Fruit fly (Drosophila melanogaster) whole organism, embryonic: Measurements from ENCODE around the gene CG31174.

ENCODE experiments used
- Antp ChIP-seq: fragments of 200-800 bp; sonication (Bioruptor generic); optimal IDR thresholded peaks from 3 replicates; lab custom pipeline; 2016; ENCODE audit warnings: missing biosample characterization, missing genetic modification characterization
- CG10543 ChIP-seq: fragments of 200-800 bp; sonication (Bioruptor generic); optimal IDR thresholded peaks from 3 replicates; lab custom pipeline; 2017; ENCODE audit warnings: missing biosample characterization, mild to moderate bottlenecking, missing genetic modification characterization, moderate library complexity
- CG10654 ChIP-seq: fragments of 200-800 bp; sonication (Bioruptor generic); optimal IDR thresholded peaks from 2 replicates; lab custom pipeline; 2016; ENCODE audit warnings: missing biosample characterization, missing genetic modification characterization
- CG1233 ChIP-seq: fragments of 200-800 bp; sonication (Bioruptor generic); optimal IDR thresholded peaks from 4 replicates; lab custom pipeline; 2018; ENCODE audit warnings: missing biosample characterization, mild to moderate bottlenecking, missing genetic modification characterization
- CG14441 ChIP-seq: fragments of 200-800 bp; sonication (Bioruptor generic); IDR thresholded peaks from 2 replicates; pipeline ENCODE4 v1.3.6; 2022; ENCODE audit warnings: missing biosample characterization, missing genetic modification characterization
- CG15011 ChIP-seq: fragments of 200-800 bp; sonication (Bioruptor generic); optimal IDR thresholded peaks from 3 replicates; lab custom pipeline; 2018; ENCODE audit warnings: missing biosample characterization, mild to moderate bottlenecking, missing genetic modification characterization
- CG15696 ChIP-seq: fragments of 200-800 bp; sonication (Bioruptor generic); optimal IDR thresholded peaks from 2 replicates; lab custom pipeline; 2019; ENCODE audit warnings: missing biosample characterization, mild to moderate bottlenecking, missing genetic modification characterization, moderate library complexity
- CG17385 ChIP-seq: fragments of 200-800 bp; sonication (Bioruptor generic); optimal IDR thresholded peaks from 3 replicates; lab custom pipeline; 2018; ENCODE audit warnings: missing biosample characterization, mild to moderate bottlenecking, missing genetic modification characterization
- CG17568 ChIP-seq: fragments of 200-800 bp; sonication (Bioruptor generic); optimal IDR thresholded peaks from 2 replicates; lab custom pipeline; 2018; ENCODE audit warnings: missing biosample characterization, mild to moderate bottlenecking, missing genetic modification characterization, moderate library complexity
- CG17912 ChIP-seq: fragments of 200-800 bp; sonication (Bioruptor generic); optimal IDR thresholded peaks from 2 replicates; lab custom pipeline; 2018; ENCODE audit warnings: missing biosample characterization, mild to moderate bottlenecking, missing genetic modification characterization
- CG18262 ChIP-seq: fragments of 200-800 bp; optimal IDR thresholded peaks from 3 replicates; lab custom pipeline; 2019; ENCODE audit warnings: missing biosample characterization, mild to moderate bottlenecking, missing genetic modification characterization, moderate library complexity
- CG18764 ChIP-seq: fragments of 200-800 bp; sonication (Bioruptor generic); optimal IDR thresholded peaks from 3 replicates; lab custom pipeline; 2016; ENCODE audit warnings: missing biosample characterization, missing genetic modification characterization
- CG2199 ChIP-seq: fragments of 200-800 bp; sonication (Bioruptor generic); IDR thresholded peaks from 3 replicates; pipeline ENCODE4 v1.3.6; 2022; ENCODE audit warnings: missing biosample characterization, missing genetic modification characterization
- CG31441 ChIP-seq: fragments of 200-800 bp; sonication (Bioruptor generic); IDR thresholded peaks from 2 replicates; pipeline ENCODE4 v1.3.6; 2022; ENCODE audit warnings: missing biosample characterization, missing genetic modification characterization
- CG3163 ChIP-seq: fragments of 200-800 bp; sonication (Bioruptor generic); optimal IDR thresholded peaks from 3 replicates; lab custom pipeline; 2016; ENCODE audit warnings: missing biosample characterization, missing genetic modification characterization
- CG3847 ChIP-seq: fragments of 200-800 bp; sonication (Bioruptor generic); IDR thresholded peaks from 2 replicates; pipeline ENCODE4 v1.3.6; 2022; ENCODE audit warnings: missing biosample characterization, missing genetic modification characterization
- CG4404 ChIP-seq: fragments of 200-800 bp; sonication (Bioruptor generic); IDR thresholded peaks from 2 replicates; pipeline ENCODE4 v1.3.6; 2022; ENCODE audit warnings: missing biosample characterization, missing genetic modification characterization
- CG6272 ChIP-seq: fragments of 200-800 bp; sonication (Bioruptor generic); IDR thresholded peaks from 2 replicates; pipeline ENCODE4 v1.3.6; 2022; ENCODE audit warnings: missing biosample characterization, missing genetic modification characterization
- CG6689 ChIP-seq: fragments of 200-800 bp; sonication (Bioruptor generic); IDR thresholded peaks from 2 replicates; pipeline ENCODE4 v1.3.6; 2022; ENCODE audit warnings: missing biosample characterization, missing genetic modification characterization
- CG7745 ChIP-seq: fragments of 200-800 bp; sonication (Bioruptor generic); optimal IDR thresholded peaks from 2 replicates; lab custom pipeline; 2018; ENCODE audit warnings: missing biosample characterization, mild to moderate bottlenecking, missing genetic modification characterization, moderate library complexity
- CG7786 ChIP-seq: fragments of 200-800 bp; sonication (Bioruptor generic); optimal IDR thresholded peaks from 2 replicates; lab custom pipeline; 2016; ENCODE audit warnings: missing biosample characterization, missing genetic modification characterization
- CG8765 ChIP-seq: fragments of 200-800 bp; sonication (Bioruptor generic); IDR thresholded peaks from 2 replicates; pipeline ENCODE4 v1.3.6; 2022; ENCODE audit warnings: missing biosample characterization, missing genetic modification characterization
- CG9727 ChIP-seq: fragments of 200-800 bp; sonication (Bioruptor generic); optimal IDR thresholded peaks from 3 replicates; lab custom pipeline; 2017; ENCODE audit warnings: missing biosample characterization, mild to moderate bottlenecking, missing genetic modification characterization
- CG9797 ChIP-seq: fragments of 200-800 bp; sonication (Bioruptor generic); optimal IDR thresholded peaks from 3 replicates; lab custom pipeline; 2018; ENCODE audit warnings: missing biosample characterization, mild to moderate bottlenecking, missing genetic modification characterization
- CG9817 ChIP-seq: fragments of 200-800 bp; sonication (Bioruptor generic); optimal IDR thresholded peaks from 2 replicates; lab custom pipeline; 2018; ENCODE audit warnings: missing biosample characterization, mild to moderate bottlenecking, missing genetic modification characterization, moderate library complexity
- NC2β ChIP-seq: fragments of 200-800 bp; sonication (Bioruptor generic); optimal IDR thresholded peaks from 2 replicates; lab custom pipeline; 2016; ENCODE audit warnings: missing biosample characterization, missing genetic modification characterization
- Opbp ChIP-seq: fragments of 200-800 bp; sonication (Bioruptor generic); IDR thresholded peaks from 3 replicates; pipeline ENCODE4 v1.3.6; 2022; ENCODE audit warnings: missing biosample characterization, missing genetic modification characterization; ENCODE audit not compliant: partially characterized antibody
- Optix ChIP-seq: fragments of 200-800 bp; sonication (Bioruptor generic); IDR thresholded peaks from 3 replicates; pipeline ENCODE4 v1.3.6; 2022; ENCODE audit warnings: missing biosample characterization, missing genetic modification characterization
- Xrp1 ChIP-seq: fragments of 200-800 bp; sonication (Bioruptor generic); IDR thresholded peaks from 2 replicates; pipeline ENCODE4 v1.3.6; 2022; ENCODE audit warnings: missing biosample characterization, missing genetic modification characterization
- bsh ChIP-seq, 2 experiments: fragments of 200-800 bp; sonication (Bioruptor generic); optimal IDR thresholded peaks; 2 replicates each; lab custom pipeline; 2017 to 2018; ENCODE audit warnings: mild to moderate bottlenecking in 2 of 2, missing biosample characterization in 2 of 2, missing genetic modification characterization in 2 of 2, moderate library complexity in 1 of 2
- caup ChIP-seq: fragments of 200-800 bp; sonication (Bioruptor generic); optimal IDR thresholded peaks from 3 replicates; lab custom pipeline; 2017; ENCODE audit warnings: missing biosample characterization, mild to moderate bottlenecking, missing genetic modification characterization, moderate library complexity; ENCODE audit not compliant: severe bottlenecking
- chif ChIP-seq, 2 experiments: fragments of 200-800 bp; sonication (Bioruptor generic); optimal IDR thresholded peaks; 3 replicates each; lab custom pipeline; 2016; ENCODE audit warnings: missing biosample characterization in 2 of 2, missing genetic modification characterization in 2 of 2
- dmrt11E ChIP-seq: fragments of 200-800 bp; sonication (Bioruptor generic); optimal IDR thresholded peaks from 3 replicates; lab custom pipeline; 2018; ENCODE audit warnings: missing biosample characterization, mild to moderate bottlenecking, missing genetic modification characterization, moderate library complexity
- eyg ChIP-seq: fragments of 200-800 bp; sonication (Bioruptor generic); optimal IDR thresholded peaks from 3 replicates; lab custom pipeline; 2016; ENCODE audit warnings: missing biosample characterization, missing genetic modification characterization
- fd64A ChIP-seq: fragments of 200-800 bp; sonication (Bioruptor generic); optimal IDR thresholded peaks from 3 replicates; lab custom pipeline; 2018; ENCODE audit warnings: missing biosample characterization, mild to moderate bottlenecking, missing genetic modification characterization
- fru ChIP-seq: fragments of >200 bp; optimal IDR thresholded peaks from 2 replicates; lab custom pipeline; 2017
- jumu ChIP-seq: fragments of 200-800 bp; sonication (Bioruptor generic); optimal IDR thresholded peaks from 3 replicates; lab custom pipeline; 2016; ENCODE audit warnings: missing biosample characterization, missing genetic modification characterization
- kah ChIP-seq: fragments of 200-800 bp; sonication (Bioruptor generic); optimal IDR thresholded peaks from 2 replicates; lab custom pipeline; 2018; ENCODE audit warnings: missing biosample characterization, mild to moderate bottlenecking, missing genetic modification characterization
- lov ChIP-seq, 2 experiments: fragments of 200-800 bp in 1 of 2; fragments of >200 bp in 1 of 2; sonication (Bioruptor generic) in 1 of 2; IDR thresholded peaks in 1 of 2; optimal IDR thresholded peaks in 1 of 2; 2 replicates in 1 of 2; 3 replicates in 1 of 2; pipeline versions ENCODE4 v1.3.6 to Lab custom; 2017 to 2022; ENCODE audit warnings: missing biosample characterization in 1 of 2, missing genetic modification characterization in 1 of 2
- phol ChIP-seq: fragments of 200-800 bp; sonication (Bioruptor generic); optimal IDR thresholded peaks from 3 replicates; lab custom pipeline; 2018; ENCODE audit warnings: missing biosample characterization, mild to moderate bottlenecking, missing genetic modification characterization, moderate library complexity
- rib ChIP-seq: fragments of 200-800 bp; sonication (Bioruptor generic); IDR thresholded peaks from 2 replicates; pipeline ENCODE4 v1.3.6; 2022; ENCODE audit warnings: missing biosample characterization, missing genetic modification characterization
- run ChIP-seq: fragments of 200-800 bp; sonication (Bioruptor generic); optimal IDR thresholded peaks from 3 replicates; lab custom pipeline; 2018; ENCODE audit warnings: missing biosample characterization, mild to moderate bottlenecking, missing genetic modification characterization
- sens ChIP-seq: fragments of 200-800 bp; sonication (Bioruptor generic); peaks from one replicate; lab custom pipeline; 2016; ENCODE audit warnings: missing biosample characterization, missing genetic modification characterization
- sna ChIP-seq: fragments of 200-800 bp; sonication (Bioruptor generic); IDR thresholded peaks from 2 replicates; pipeline ENCODE4 v1.3.6; 2022; ENCODE audit warnings: missing biosample characterization, missing genetic modification characterization; ENCODE audit not compliant: partially characterized antibody
- tap ChIP-seq: fragments of 200-800 bp; optimal IDR thresholded peaks from 3 replicates; lab custom pipeline; 2019; ENCODE audit warnings: missing biosample characterization, mild to moderate bottlenecking, missing genetic modification characterization, moderate library complexity
- wdn ChIP-seq: fragments of 200-800 bp; sonication (Bioruptor generic); IDR thresholded peaks from 2 replicates; pipeline ENCODE4 v1.3.6; 2022; ENCODE audit warnings: missing biosample characterization, missing genetic modification characterization
- wor ChIP-seq: fragments of 200-800 bp; sonication (Bioruptor generic); IDR thresholded peaks from 2 replicates; pipeline ENCODE4 v1.3.6; 2022; ENCODE audit warnings: missing biosample characterization, missing genetic modification characterization
- yki ChIP-seq: fragments of >200 bp; optimal IDR thresholded peaks from 3 replicates; lab custom pipeline; 2018
- zen ChIP-seq: fragments of 200-800 bp; sonication (Bioruptor generic); optimal IDR thresholded peaks from 3 replicates; lab custom pipeline; 2018; ENCODE audit warnings: missing biosample characterization, mild to moderate bottlenecking, missing genetic modification characterization, moderate library complexity
- zf30C ChIP-seq: fragments of 200-800 bp; sonication (Bioruptor generic); optimal IDR thresholded peaks from 3 replicates; lab custom pipeline; 2018; ENCODE audit warnings: missing biosample characterization, mild to moderate bottlenecking, missing genetic modification characterization
- zfh1 ChIP-seq: fragments of 200-800 bp; sonication (Bioruptor generic); IDR thresholded peaks from 3 replicates; pipeline ENCODE4 v1.3.6; 2022; ENCODE audit warnings: missing biosample characterization, missing genetic modification characterization

Gene CG31174

DNA sequence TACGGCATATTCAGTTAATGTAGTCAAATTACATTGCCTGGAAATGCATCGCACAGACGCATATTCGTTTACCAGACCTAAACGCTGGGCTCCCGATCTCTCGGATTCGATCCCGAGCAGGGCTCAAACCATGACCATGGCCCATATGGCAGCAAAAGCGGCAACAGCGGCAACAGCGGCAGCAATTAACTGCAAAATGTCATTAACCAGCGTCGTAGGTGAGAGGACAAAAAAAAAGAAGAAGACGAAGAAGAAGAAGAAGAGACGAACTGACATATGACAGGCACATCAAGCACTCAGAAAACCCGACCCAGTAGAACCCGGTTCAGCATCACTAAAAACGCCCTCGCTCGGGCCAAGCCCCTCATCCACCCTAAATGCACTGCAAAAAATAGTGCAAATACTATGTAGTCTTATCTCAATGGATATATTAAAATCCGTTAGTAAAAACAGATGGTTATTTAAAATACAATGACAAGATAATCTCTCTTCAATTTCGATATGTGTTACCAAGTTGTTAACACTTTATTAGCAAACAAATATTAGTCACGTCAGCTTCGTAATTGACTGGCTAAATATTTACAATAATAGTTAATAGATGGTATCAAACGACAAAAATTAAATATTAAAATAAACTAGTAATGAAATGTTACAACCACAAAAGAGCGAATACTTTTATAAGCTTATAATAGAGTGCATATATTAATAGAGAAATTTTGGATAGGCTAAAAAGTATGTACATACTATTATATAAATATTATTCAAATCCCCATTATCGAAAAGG is 43.3 kb downstream of the CG31174 start (continued):
- TF ChIP-seq caup (GFP tag; lab: Kevin White, UChicago), result no peak
- TF ChIP-seq run (tag; lab: Kevin White, UChicago), result no peak
- 0 out of 2 replicates have a peak, but pooled peaks have one; percentile 17 for TF ChIP-seq CG31441 (GFP tag; lab: Robert Waterston, UW)
- TF ChIP-seq phol, result peak; percentile 6
- TF ChIP-seq tap (tag; lab: Kevin White, UChicago), result no peak
- TF ChIP-seq Opbp, result no peak
- no peak for TF ChIP-seq wor (GFP tag; lab: Robert Waterston, UW)
- TF ChIP-seq fd64A, result no peak
- TF ChIP-seq CG6272 (GFP tag; lab: Robert Waterston, UW), result no peak
- TF ChIP-seq zf30C (GFP tag; lab: Kevin White, UChicago), result peak; percentile 27
- TF ChIP-seq jumu (GFP tag; lab: Kevin White, UChicago), result no peak
- no peak for TF ChIP-seq eyg (GFP tag; lab: Kevin White, UChicago)
- TF ChIP-seq CG2199, result no peak
- no peak for TF ChIP-seq CG17912
- peak; percentile 32 for TF ChIP-seq CG18262
- 0 out of 2 replicates have a peak, but pooled peaks have one; percentile 6 for TF ChIP-seq CG6689 (GFP tag; lab: Robert Waterston, UW)
- TF ChIP-seq lov (optimal IDR thresholded peaks at IDR 0.05; lab: Kevin White, UChicago), result no peak
- TF ChIP-seq lov (GFP tag; IDR thresholded peaks at IDR 0.05; lab: Robert Waterston, UW), result 0 out of 3 replicates have a peak, but pooled peaks have one; percentile 44
- peak; percentile 59 for TF ChIP-seq dmrt11E (tag; lab: Kevin White, UChicago)
- TF ChIP-seq rib (GFP tag; lab: Robert Waterston, UW), result no peak
- no peak for TF ChIP-seq NC2β (GFP tag; lab: Kevin White, UChicago)
- TF ChIP-seq kah (GFP tag; lab: Kevin White, UChicago), result no peak
- peak; percentile 63 for TF ChIP-seq sens
- TF ChIP-seq CG15696, result peak; percentile 40
- TF ChIP-seq CG7786 (GFP tag; lab: Kevin White, UChicago), result no peak
- TF ChIP-seq yki (lab: Kevin White, UChicago), result no peak
- TF ChIP-seq CG3847 (GFP tag; lab: Robert Waterston, UW), result no peak
- no peak for TF ChIP-seq CG17568 (GFP tag; lab: Kevin White, UChicago)
- no peak for TF ChIP-seq fru
- TF ChIP-seq zen (tag; lab: Kevin White, UChicago), result peak; percentile 75
- TF ChIP-seq CG10543, result no peak
- TF ChIP-seq wdn (GFP tag; lab: Robert Waterston, UW), result no peak
- no peak for TF ChIP-seq CG3163 (GFP tag; lab: Kevin White, UChicago)
- TF ChIP-seq CG14441, result no peak
- TF ChIP-seq sna (GFP tag; lab: Robert Waterston, UW), result no peak
- peak; percentile 50 for TF ChIP-seq CG17385 (GFP tag; lab: Kevin White, UChicago)
- TF ChIP-seq CG9727 (GFP tag; lab: Kevin White, UChicago), result peak; percentile 34

DNA sequence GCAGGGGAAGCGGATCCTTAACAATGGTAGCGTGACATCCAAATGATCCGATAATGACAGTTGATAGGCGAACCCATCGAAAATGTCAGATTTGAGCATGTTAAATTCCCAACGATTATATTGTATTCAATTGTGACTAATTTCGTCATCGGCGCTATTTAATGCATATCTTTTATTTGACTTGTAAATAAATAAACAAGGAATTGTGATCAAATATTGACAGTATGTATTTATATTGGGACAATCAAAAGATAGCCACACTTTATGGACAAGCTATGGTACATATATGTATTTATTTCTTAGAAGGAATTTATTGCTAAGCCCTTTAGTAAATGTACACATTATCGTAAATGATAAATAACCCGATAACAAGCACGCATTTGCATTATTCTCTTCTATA is 44.2 kb downstream of the CG31174 start:
- TF ChIP-seq zfh1 (0 out of 3 replicates have a peak, but pooled peaks have one; percentile 28), CG9797 (GFP tag; lab: Kevin White, UChicago) (no peak), bsh (GFP tag; optimal IDR thresholded peaks at IDR 0.05; lab: Kevin White, UChicago) (no peak), CG1233 (peak; percentile 61), CG4404 (GFP tag; lab: Robert Waterston, UW) (no peak), chif (GFP tag; optimal IDR thresholded peaks at IDR 0.05; lab: Kevin White, UChicago) (no peak), CG15011 (GFP tag; lab: Kevin White, UChicago) (peak; percentile 28), Optix (GFP tag; lab: Robert Waterston, UW) (no peak), CG18764 (peak; percentile 5), Antp (GFP tag; lab: Kevin White, UChicago) (no peak), CG9817 (tag; lab: Kevin White, UChicago) (no peak), CG7745 (tag; lab: Kevin White, UChicago) (peak; percentile 25), CG8765 (no peak), Xrp1 (peak; percentile 67), CG10654 (GFP tag; lab: Kevin White, UChicago) (no peak)
